Worm (Caenorhabditis elegans): ENCODE results near the gene ran-5.
"Not testable (repeated sequence)": the region's sequence is repeated elsewhere in the genome, so short reads cannot be mapped to it uniquely, and the experiment has no call there.

The ran-5 gene

DNA sequence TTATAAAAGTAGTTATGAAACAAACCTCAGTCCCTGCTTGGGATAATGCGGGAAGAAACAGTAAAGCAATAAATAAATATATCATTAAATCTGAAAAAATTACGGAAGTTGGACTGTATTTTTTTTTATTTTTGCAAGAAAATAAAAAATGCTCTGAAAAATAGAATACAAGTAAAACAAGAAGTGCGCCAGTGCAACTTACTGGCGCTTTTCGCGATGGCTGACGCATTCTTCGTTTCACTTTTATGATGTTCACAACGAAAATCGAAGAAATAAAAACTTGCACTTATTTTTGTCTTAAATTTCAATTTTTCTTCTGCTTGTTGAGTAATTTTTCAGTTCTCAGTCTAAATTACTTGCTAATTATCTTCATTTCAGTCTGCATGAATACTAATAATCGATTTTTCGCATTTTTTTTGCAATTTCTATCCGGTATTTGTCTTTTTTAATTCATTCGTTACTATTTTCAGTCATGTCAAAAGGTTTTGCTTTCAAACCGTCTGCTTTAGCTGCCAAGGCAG lies at the start of gene ran-5, which contains the start of gene R12C12.6 (continued):
- TF ChIP-seq aha-1 (tag; optimal IDR thresholded peaks at IDR 0.05) (no peak), xbp-1 (tag; optimal IDR thresholded peaks at IDR 0.05) (peak; percentile 87), nhr-71 (tag; optimal IDR thresholded peaks at IDR 0.05) (peak; percentile 92), unc-86 (tag; optimal IDR thresholded peaks at IDR 0.05) (peak; percentile 78), alr-1 (tag; optimal IDR thresholded peaks at IDR 0.05; ENCODE audit: borderline replicate concordance) (no peak), nhr-237 (tag; optimal IDR thresholded peaks at IDR 0.05) (peak; percentile 58), sup-37 (GFP tag; optimal IDR thresholded peaks at IDR 0.05) (peak; percentile 69), tlp-1 (tag; optimal IDR thresholded peaks at IDR 0.05) (no peak), zag-1 (tag; optimal IDR thresholded peaks at IDR 0.05) (no peak), elt-2 (tag; optimal IDR thresholded peaks at IDR 0.05) (peak; percentile 75), pax-3 (tag; optimal IDR thresholded peaks at IDR 0.05) (no peak), mef-2 (tag; optimal IDR thresholded peaks at IDR 0.05) (no peak), unc-130 (tag; optimal IDR thresholded peaks at IDR 0.05) (no peak), ztf-11 (tag; optimal IDR thresholded peaks at IDR 0.05) (peak in 1 of 2 experiments; percentile 68), efl-1 (optimal IDR thresholded peaks at IDR 0.05) (peak; percentile 85 to 88), efl-1 (GFP tag; optimal IDR thresholded peaks at IDR 0.05 in 1 of 2) (peak; percentile 80 to 98), nhr-28 (tag; optimal IDR thresholded peaks at IDR 0.05) (no peak), ets-5 (GFP tag; IDR thresholded peaks at IDR 0.05) (no peak), egl-13 (tag; optimal IDR thresholded peaks at IDR 0.05) (peak; percentile 79), mab-9 (GFP tag; IDR thresholded peaks at IDR 0.05) (peak; percentile 57; the same call in 1 of the 2 replicates), swsn-7 (tag; optimal IDR thresholded peaks at IDR 0.05) (peak; percentile 91), lin-15B (tag; optimal IDR thresholded peaks at IDR 0.05) (peak; percentile 68), mdl-1 (tag; optimal IDR thresholded peaks at IDR 0.05) (peak in 1 of 2 experiments; percentile 65), zip-4 (GFP tag; optimal IDR thresholded peaks at IDR 0.05) (peak; percentile 67), dsc-1 (tag; optimal IDR thresholded peaks at IDR 0.05) (peak; percentile 91), grh-1 (GFP tag; IDR thresholded peaks at IDR 0.05) (peak; percentile 86), nhr-85 (tag) (peak; percentile 94), aly-2 (tag; optimal IDR thresholded peaks at IDR 0.05) (peak; percentile 67), Y116A8C.19 (tag; optimal IDR thresholded peaks at IDR 0.05; ENCODE audit: borderline replicate concordance) (no peak), dpl-1 (GFP tag; optimal IDR thresholded peaks at IDR 0.05) (peak; percentile 75 to 86 (median 84)), nhr-12 (tag; optimal IDR thresholded peaks at IDR 0.05) (no peak), ceh-63 (GFP tag; optimal IDR thresholded peaks at IDR 0.05) (no peak)

DNA sequence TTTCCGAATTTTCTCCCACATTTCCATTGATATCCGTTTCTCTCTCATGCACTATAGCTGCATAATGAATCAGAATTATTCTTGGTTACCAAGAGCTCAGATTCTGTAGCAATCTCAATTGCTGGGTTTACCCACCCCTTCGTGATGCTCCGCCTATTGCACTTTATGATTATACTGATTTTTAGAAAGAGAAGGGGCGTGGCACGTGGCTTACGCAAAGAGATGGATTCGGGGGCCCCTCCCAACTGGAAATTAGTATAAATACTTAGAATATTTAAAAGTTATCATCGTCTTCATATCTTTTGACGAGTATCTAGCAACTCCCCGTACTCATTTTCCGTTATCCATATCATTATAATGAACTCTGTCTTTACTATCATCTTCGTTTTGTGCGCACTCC lies 47.8 kb upstream of the ran-5 start, which contains the start of gene ins-6:
ins-6 (plus strand) TSS at position 301 of the 400 bp plus-strand sequence.
- no peak for TF ChIP-seq F16B12.6 (tag; optimal IDR thresholded peaks at IDR 0.05)
- TF ChIP-seq ceh-90 (tag; optimal IDR thresholded peaks at IDR 0.05), result no peak
- no peak for TF ChIP-seq mef-2 (tag; optimal IDR thresholded peaks at IDR 0.05)
- no peak for TF ChIP-seq irx-1 (tag; optimal IDR thresholded peaks at IDR 0.05)
- no peak for TF ChIP-seq lsy-2 (tag; optimal IDR thresholded peaks at IDR 0.05)
- no peak for TF ChIP-seq nhr-85 (tag)
- TF ChIP-seq skn-1 (tag; optimal IDR thresholded peaks at IDR 0.05), result no peak

DNA sequence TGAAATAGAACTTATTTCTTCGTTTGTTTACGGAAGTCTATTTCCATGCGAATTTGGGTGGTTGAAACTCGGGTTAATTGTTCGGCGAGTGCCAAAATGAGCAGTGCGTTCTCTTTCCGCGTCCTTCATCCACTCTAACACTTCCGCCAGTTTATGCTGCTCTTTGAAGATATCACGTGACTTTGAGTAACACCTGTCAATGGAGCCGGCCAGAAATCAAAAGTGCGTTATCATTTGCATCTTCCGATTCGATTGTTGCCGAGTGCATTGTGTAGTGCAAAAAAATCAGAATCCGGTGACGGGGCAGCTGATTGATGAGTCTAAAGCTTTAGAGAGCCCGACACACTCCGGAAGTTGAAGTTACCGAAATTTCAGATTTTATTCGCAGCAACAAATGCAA lies 46.9 kb upstream of the ran-5 start:
- peak; percentile 50 for TF ChIP-seq nhr-71 (tag; optimal IDR thresholded peaks at IDR 0.05)
- TF ChIP-seq unc-130 (tag; optimal IDR thresholded peaks at IDR 0.05), result no peak

DNA sequence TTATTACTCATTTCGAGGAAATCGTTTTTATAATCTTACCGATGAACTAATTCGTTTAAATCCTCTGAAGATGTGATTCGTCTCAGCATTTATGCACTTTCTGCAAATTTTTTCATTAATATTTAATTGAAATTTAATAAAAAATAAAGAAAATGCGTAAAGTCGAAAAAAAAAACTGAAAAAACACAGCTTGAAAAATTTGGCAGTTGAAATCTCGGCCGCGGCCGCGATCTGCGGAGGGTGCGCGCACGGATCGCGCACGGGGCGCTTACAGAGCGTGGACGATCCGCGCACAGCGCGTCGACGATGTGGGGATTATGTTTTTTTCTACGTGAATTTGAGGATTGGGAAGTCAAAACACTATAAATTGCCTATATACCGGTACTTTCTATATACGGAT lies 39.0 kb upstream of the ran-5 start, which contains the start of gene ZK84.4:
ZK84.4 (minus strand) TSS at position 101 of the 400 bp plus-strand sequence.
- TF ChIP-seq C34B4.2, fkh-8, rnt-1 (tag; optimal IDR thresholded peaks at IDR 0.05): not testable (repeated sequence)
